Worm (Caenorhabditis elegans): ENCODE data around the gene srh-62.

- TF ChIP-seq nhr-11 (tag; optimal IDR thresholded peaks at IDR 0.05) (no peak), nhr-25 (tag; optimal IDR thresholded peaks at IDR 0.05) (no peak), unc-62 (GFP tag; optimal IDR thresholded peaks at IDR 0.05) (no peak), nhr-21 (tag; optimal IDR thresholded peaks at IDR 0.05) (no peak), ztf-11 (tag; optimal IDR thresholded peaks at IDR 0.05) (no peak), ceh-82 (tag; optimal IDR thresholded peaks at IDR 0.05) (no peak), zag-1 (tag; optimal IDR thresholded peaks at IDR 0.05) (no peak), sma-3 (GFP tag; optimal IDR thresholded peaks at IDR 0.05) (no peak), nhr-237 (tag; optimal IDR thresholded peaks at IDR 0.05) (no peak), R02D3.7 (tag; optimal IDR thresholded peaks at IDR 0.05) (no peak), elt-3 (tag; optimal IDR thresholded peaks at IDR 0.05) (no peak), ama-1 (optimal IDR thresholded peaks at IDR 0.05) (no peak), ZK546.5 (tag; optimal IDR thresholded peaks at IDR 0.05) (no peak), alr-1 (tag; optimal IDR thresholded peaks at IDR 0.05) (no peak)
These were observed 17.4 kb downstream of the srh-62 start, which contains the start of gene lipl-5 for ce11 chrV:385488-385887.

Measured in whole organism, L2 larva.